Fruit fly (Drosophila melanogaster) whole organism, adult: ENCODE data around the gene pum.

Experiments used
- CG12768 ChIP-seq: fragments of 200-800 bp; sonication (Bioruptor generic); optimal IDR thresholded peaks from 2 replicates; lab custom pipeline; 2017; ENCODE audit warnings: missing biosample characterization, missing genetic modification characterization, mild to moderate bottlenecking, moderate library complexity, missing genetic modification reagents
- CG33017 ChIP-seq: fragments of 200-800 bp; sonication (Bioruptor generic); optimal IDR thresholded peaks from 2 replicates; lab custom pipeline; 2018; ENCODE audit warnings: missing biosample characterization, mild to moderate bottlenecking, missing genetic modification characterization, moderate library complexity
- CG7045 ChIP-seq: fragments of 200-800 bp; sonication (Bioruptor generic); optimal IDR thresholded peaks from 2 replicates; lab custom pipeline; 2017; ENCODE audit warnings: missing biosample characterization, mild to moderate bottlenecking, missing genetic modification characterization
- CG7101 ChIP-seq: fragments of 200-800 bp; sonication (Bioruptor generic); optimal IDR thresholded peaks from 2 replicates; lab custom pipeline; 2018; ENCODE audit warnings: missing biosample characterization, mild to moderate bottlenecking, missing genetic modification characterization, moderate library complexity
- Crg-1 ChIP-seq: fragments of 200-800 bp; sonication (Bioruptor generic); optimal IDR thresholded peaks from 2 replicates; lab custom pipeline; 2016; ENCODE audit warnings: missing biosample characterization, missing genetic modification characterization
- Mnt ChIP-seq: fragments of 200-800 bp; sonication (Bioruptor generic); optimal IDR thresholded peaks from 2 replicates; lab custom pipeline; 2016; ENCODE audit warnings: missing biosample characterization, mild to moderate bottlenecking, missing genetic modification characterization
- bab1 ChIP-seq: fragments of 200-800 bp; sonication (Bioruptor generic); optimal IDR thresholded peaks from 3 replicates; lab custom pipeline; 2019; ENCODE audit warnings: missing biosample characterization, mild to moderate bottlenecking, missing genetic modification characterization, moderate library complexity
- cic ChIP-seq: fragments of 200-800 bp; sonication (Bioruptor generic); optimal IDR thresholded peaks from 2 replicates; lab custom pipeline; 2017; ENCODE audit warnings: missing biosample characterization, mild to moderate bottlenecking, missing genetic modification characterization, moderate library complexity
- kay ChIP-seq: fragments of 200-800 bp; sonication (Bioruptor generic); peaks from one replicate; lab custom pipeline; 2016; ENCODE audit warnings: missing biosample characterization, missing genetic modification characterization, borderline replicate concordance
- pad ChIP-seq: fragments of 200-800 bp; sonication (Bioruptor generic); optimal IDR thresholded peaks from 3 replicates; lab custom pipeline; 2017; ENCODE audit warnings: missing biosample characterization, missing genetic modification characterization, mild to moderate bottlenecking, moderate library complexity, missing genetic modification reagents
- tj ChIP-seq: fragments of 200-800 bp; sonication (Bioruptor generic); optimal IDR thresholded peaks from 3 replicates; lab custom pipeline; 2017; ENCODE audit warnings: missing biosample characterization, mild to moderate bottlenecking, missing genetic modification characterization, moderate library complexity
- toe ChIP-seq: fragments of 200-800 bp; sonication (Bioruptor generic); optimal IDR thresholded peaks from 2 replicates; lab custom pipeline; 2016; ENCODE audit warnings: missing biosample characterization, missing genetic modification characterization

dm6 chr3R:9031797-9032418 is 205.6 kb downstream of the pum start:
- TF ChIP-seq kay (GFP tag; lab: Kevin White, UChicago): peak; percentile 96
- TF ChIP-seq pad (GFP tag; lab: Kevin White, UChicago): peak; percentile 40
- peak; percentile 51 for TF ChIP-seq CG7045 (GFP tag; lab: Kevin White, UChicago)
- TF ChIP-seq tj (GFP tag; lab: Kevin White, UChicago): peak; percentile 19
- TF ChIP-seq bab1 (GFP tag; lab: Kevin White, UChicago): peak; percentile 73
- TF ChIP-seq CG12768 (GFP tag; lab: Kevin White, UChicago): no peak
- TF ChIP-seq cic (GFP tag; lab: Kevin White, UChicago): no peak
- no peak for TF ChIP-seq toe (GFP tag; lab: Kevin White, UChicago)
- TF ChIP-seq CG33017 (tag; lab: Kevin White, UChicago): peak; percentile 81
- no peak for TF ChIP-seq Crg-1 (GFP tag; lab: Kevin White, UChicago)
- TF ChIP-seq Mnt (GFP tag; lab: Kevin White, UChicago): no peak
- TF ChIP-seq CG7101: peak; percentile 73
